Fruit fly (Drosophila melanogaster) whole organism, pupa: ENCODE results near the gene mmy.

Experiments used
- CG10348 ChIP-seq: fragments of 200-800 bp; sonication (Bioruptor generic); IDR thresholded peaks from 2 replicates; pipeline ENCODE4 v1.3.6; 2022; ENCODE audit warnings: missing biosample characterization, missing genetic modification characterization
- CG12605 ChIP-seq: fragments of 200-800 bp; sonication (Bioruptor generic); IDR thresholded peaks from 2 replicates; pipeline ENCODE4 v1.3.6; 2022; ENCODE audit warnings: missing biosample characterization, missing genetic modification characterization
- CG13204 ChIP-seq: fragments of 200-800 bp; sonication (Bioruptor generic); optimal IDR thresholded peaks from 2 replicates; lab custom pipeline; 2018; ENCODE audit warnings: missing biosample characterization, mild to moderate bottlenecking, missing genetic modification characterization, moderate library complexity
- CG14655 ChIP-seq: fragments of 200-800 bp; sonication (Bioruptor generic); optimal IDR thresholded peaks from 3 replicates; lab custom pipeline; 2017; ENCODE audit warnings: mild to moderate bottlenecking, missing biosample characterization, missing genetic modification reagents, missing genetic modification characterization
- CG15710 ChIP-seq: fragments of 200-800 bp; sonication (Bioruptor generic); optimal IDR thresholded peaks from 2 replicates; lab custom pipeline; 2018; ENCODE audit warnings: missing biosample characterization, mild to moderate bottlenecking, missing genetic modification characterization, moderate library complexity
- CG17806 ChIP-seq: fragments of 200-800 bp; sonication (Bioruptor generic); optimal IDR thresholded peaks from 2 replicates; lab custom pipeline; 2018; ENCODE audit warnings: missing biosample characterization, mild to moderate bottlenecking, missing genetic modification characterization, moderate library complexity
- CG32121 ChIP-seq: fragments of 200-800 bp; sonication (Bioruptor generic); IDR thresholded peaks from 2 replicates; pipeline ENCODE4 v1.3.6; 2022; ENCODE audit warnings: missing biosample characterization, missing genetic modification characterization
- CG34367 ChIP-seq: fragments of 200-800 bp; sonication (Bioruptor generic); optimal IDR thresholded peaks from 2 replicates; lab custom pipeline; 2018; ENCODE audit warnings: missing biosample characterization, mild to moderate bottlenecking, missing genetic modification characterization
- CG4496 ChIP-seq: fragments of 200-800 bp; sonication (Bioruptor generic); IDR thresholded peaks from 3 replicates; pipeline ENCODE4 v1.3.6; 2022; ENCODE audit warnings: missing biosample characterization, missing genetic modification characterization
- CG8159 ChIP-seq: fragments of 200-800 bp; sonication (Bioruptor generic); optimal IDR thresholded peaks from 3 replicates; lab custom pipeline; 2018; ENCODE audit warnings: missing biosample characterization, mild to moderate bottlenecking, missing genetic modification characterization, moderate library complexity
- CG8301 ChIP-seq: fragments of 200-800 bp; sonication (Bioruptor generic); optimal IDR thresholded peaks from 2 replicates; lab custom pipeline; 2018; ENCODE audit warnings: missing biosample characterization, mild to moderate bottlenecking, missing genetic modification characterization
- CG9948 ChIP-seq: fragments of 200-800 bp; sonication (Bioruptor generic); optimal IDR thresholded peaks from 2 replicates; lab custom pipeline; 2018; ENCODE audit warnings: missing biosample characterization, mild to moderate bottlenecking, missing genetic modification characterization, moderate library complexity
- D1 ChIP-seq: fragments of 200-800 bp; sonication (Bioruptor generic); optimal IDR thresholded peaks from 2 replicates; lab custom pipeline; 2018; ENCODE audit warnings: missing biosample characterization, mild to moderate bottlenecking, missing genetic modification characterization, moderate library complexity
- EcR ChIP-seq: fragments of 200-800 bp; sonication (Bioruptor generic); optimal IDR thresholded peaks from 3 replicates; lab custom pipeline; 2019; ENCODE audit warnings: missing biosample characterization, missing genetic modification characterization, mild to moderate bottlenecking, moderate library complexity, missing genetic modification reagents
- Ets98B ChIP-seq: fragments of 200-800 bp; sonication (Bioruptor generic); IDR thresholded peaks from 2 replicates; pipeline ENCODE4 v1.3.6; 2022; ENCODE audit warnings: missing biosample characterization, missing genetic modification characterization
- Pif1A ChIP-seq: fragments of 200-800 bp; sonication (Bioruptor generic); optimal IDR thresholded peaks from 3 replicates; lab custom pipeline; 2016; ENCODE audit warnings: missing biosample characterization, missing genetic modification characterization
- Pif1B ChIP-seq: fragments of 200-800 bp; sonication (Bioruptor generic); optimal IDR thresholded peaks from 3 replicates; lab custom pipeline; 2016; ENCODE audit warnings: missing biosample characterization, missing genetic modification characterization
- Snoo ChIP-seq: fragments of 200-800 bp; sonication (Bioruptor generic); optimal IDR thresholded peaks from 3 replicates; lab custom pipeline; 2017; ENCODE audit warnings: missing biosample characterization, mild to moderate bottlenecking, missing genetic modification characterization, inconsistent platforms
- fd96Ca ChIP-seq: fragments of 200-800 bp; sonication (Bioruptor generic); IDR thresholded peaks from 3 replicates; pipeline ENCODE4 v1.3.6; 2022; ENCODE audit warnings: missing biosample characterization, missing genetic modification characterization
- gl ChIP-seq: fragments of 200-800 bp; sonication (Bioruptor generic); optimal IDR thresholded peaks from 2 replicates; lab custom pipeline; 2018; ENCODE audit warnings: missing biosample characterization, mild to moderate bottlenecking, missing genetic modification characterization
- rn ChIP-seq: fragments of 200-800 bp; sonication (Bioruptor generic); IDR thresholded peaks from 2 replicates; pipeline ENCODE4 v1.3.6; 2022; ENCODE audit warnings: missing biosample characterization, missing genetic modification characterization

mmy gene

DNA sequence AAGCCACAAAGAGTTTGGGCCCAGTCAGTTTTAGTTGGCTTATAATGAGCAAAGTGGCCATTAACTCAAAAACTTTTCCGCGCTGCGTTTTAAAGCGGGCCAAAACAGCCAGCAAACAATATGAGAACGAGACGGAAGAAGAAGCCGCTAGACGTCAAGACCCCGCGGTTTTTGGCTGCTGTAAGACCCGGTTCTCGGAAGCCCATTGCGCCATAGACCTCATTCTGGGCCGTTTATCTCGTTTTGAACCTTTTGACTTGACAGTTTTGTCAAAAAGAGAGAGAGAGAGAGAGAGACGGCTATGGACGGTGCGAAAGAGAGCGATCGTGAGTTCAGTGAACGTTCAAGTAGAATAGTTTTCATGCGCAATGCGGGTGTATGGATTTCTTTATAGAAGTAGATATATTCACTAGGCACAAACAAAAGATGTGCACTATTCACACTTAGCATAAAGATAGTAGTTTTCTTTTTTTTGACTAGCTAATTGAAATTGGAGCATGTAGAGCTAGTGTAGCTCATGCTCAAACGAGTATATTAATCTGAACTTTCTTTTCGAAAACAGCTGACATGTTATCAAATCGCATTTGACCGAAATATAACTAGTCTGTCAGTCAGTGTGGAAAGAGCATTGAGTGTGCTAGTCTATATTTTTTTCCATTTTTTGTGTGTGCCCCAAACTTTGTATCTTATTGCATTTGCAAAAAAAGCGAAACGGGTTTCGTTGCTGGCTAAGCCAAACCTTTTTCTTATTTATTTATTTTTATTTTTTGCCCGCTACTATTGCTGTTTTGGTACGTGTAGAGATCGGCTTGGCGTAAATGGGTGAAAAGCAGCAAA lies 29.4 kb upstream of the mmy start:
- TF ChIP-seq rn (GFP tag; lab: Robert Waterston, UW) = 0 out of 2 replicates have a peak, but pooled peaks have one; percentile 8
- TF ChIP-seq EcR = peak; percentile 31
- peak; percentile 65; the same call in 1 of the 2 replicates for TF ChIP-seq CG12605 (GFP tag; lab: Robert Waterston, UW)
- TF ChIP-seq Ets98B (GFP tag; lab: Robert Waterston, UW) = peak; percentile 37; the same call in 1 of the 2 replicates
- TF ChIP-seq fd96Ca (GFP tag; lab: Robert Waterston, UW) = peak; percentile 50; the same call in 1 of the 3 replicates
- TF ChIP-seq D1 (tag; lab: Kevin White, UChicago) = no peak

- TF ChIP-seq CG14655 (GFP tag; lab: Kevin White, UChicago) (no peak), CG9948 (tag; lab: Kevin White, UChicago) (no peak), CG4496 (GFP tag; lab: Robert Waterston, UW) (no peak), Ets98B (GFP tag; lab: Robert Waterston, UW) (no peak), CG8159 (no peak), Pif1B (no peak), CG34367 (tag; lab: Kevin White, UChicago) (no peak), CG17806 (no peak), CG8301 (tag; lab: Kevin White, UChicago) (no peak), Snoo (tag; lab: Kevin White, UChicago) (no peak), CG12605 (GFP tag; lab: Robert Waterston, UW) (no peak), Pif1A (GFP tag; lab: Kevin White, UChicago) (no peak), D1 (tag; lab: Kevin White, UChicago) (no peak), fd96Ca (GFP tag; lab: Robert Waterston, UW) (no peak), gl (tag; lab: Kevin White, UChicago) (no peak), EcR (no peak), CG13204 (no peak), CG32121 (GFP tag; lab: Robert Waterston, UW) (no peak), rn (GFP tag; lab: Robert Waterston, UW) (no peak), CG15710 (no peak)
These were observed 27.1 kb upstream of the mmy start for dm6 chr2L:6500648-6501325.

dm6 chr2L:6498448-6498847 lies 24.7 kb upstream of the mmy start, which contains the start of gene CG31637:
TSS of gene CG31637 (plus strand) at chr2L:6498647.
- TF ChIP-seq gl (tag; lab: Kevin White, UChicago) (no peak), Ets98B (GFP tag; lab: Robert Waterston, UW) (peak; percentile 36), Snoo (tag; lab: Kevin White, UChicago) (no peak), CG12605 (GFP tag; lab: Robert Waterston, UW) (peak; percentile 12; the same call in 1 of the 2 replicates), EcR (peak; percentile 22)

- TF ChIP-seq CG9948 (tag; lab: Kevin White, UChicago) (no peak), CG17806 (no peak), CG14655 (GFP tag; lab: Kevin White, UChicago) (no peak), Pif1A (GFP tag; lab: Kevin White, UChicago) (no peak), CG15710 (no peak), EcR (no peak), gl (tag; lab: Kevin White, UChicago) (no peak), CG32121 (GFP tag; lab: Robert Waterston, UW) (no peak), CG34367 (tag; lab: Kevin White, UChicago) (no peak), CG4496 (GFP tag; lab: Robert Waterston, UW) (no peak), D1 (tag; lab: Kevin White, UChicago) (no peak), Snoo (tag; lab: Kevin White, UChicago) (no peak), CG8301 (tag; lab: Kevin White, UChicago) (no peak), CG13204 (no peak)
- TF ChIP-seq, all 21 proteins: peak for 0
These were observed 23.0 kb upstream of the mmy start, which contains the start of gene CG9550 for dm6 chr2L:6496753-6497152. TSS of gene CG9550 (plus strand) at chr2L:6497053.

- TF ChIP-seq Ets98B (GFP tag; lab: Robert Waterston, UW) = peak; percentile 65; the same call in 1 of the 2 replicates
- peak; percentile 4 for TF ChIP-seq EcR
- TF ChIP-seq Snoo (tag; lab: Kevin White, UChicago) = peak; percentile 30
- no peak for TF ChIP-seq rn (GFP tag; lab: Robert Waterston, UW)
- TF ChIP-seq CG4496 (GFP tag; lab: Robert Waterston, UW) = 0 out of 3 replicates have a peak, but pooled peaks have one; percentile 24
- TF ChIP-seq CG12605 (GFP tag; lab: Robert Waterston, UW) = peak; percentile 50
- TF ChIP-seq Pif1B = no peak
These were observed 20.7 kb upstream of the mmy start, which contains the start of gene CG9547 for dm6 chr2L:6494405-6494816. TSS of gene CG9547 (minus strand) at chr2L:6494532.

dm6 chr2L:6490783-6491249 lies 17.1 kb upstream of the mmy start, which contains the start of the genes Phf5a and CG31638:
TSS of gene Phf5a (minus strand) at chr2L:6490843.
TSS of gene CG31638 (plus strand) at chr2L:6491061.
- TF ChIP-seq CG34367 (tag; lab: Kevin White, UChicago) (peak; percentile 71), CG14655 (GFP tag; lab: Kevin White, UChicago) (no peak), CG17806 (peak; percentile 95), Pif1B (no peak), CG9948 (tag; lab: Kevin White, UChicago) (peak; percentile 93), CG13204 (no peak), Ets98B (GFP tag; lab: Robert Waterston, UW) (peak; percentile 95), fd96Ca (GFP tag; lab: Robert Waterston, UW) (peak; percentile 93), Snoo (tag; lab: Kevin White, UChicago) (peak; percentile 84), CG8159 (peak; percentile 92), CG15710 (peak; percentile 94), CG32121 (GFP tag; lab: Robert Waterston, UW) (peak; percentile 96), D1 (tag; lab: Kevin White, UChicago) (no peak), CG12605 (GFP tag; lab: Robert Waterston, UW) (no peak), CG4496 (GFP tag; lab: Robert Waterston, UW) (peak; percentile 94), CG8301 (tag; lab: Kevin White, UChicago) (peak; percentile 85), rn (GFP tag; lab: Robert Waterston, UW) (peak; percentile 94), Pif1A (GFP tag; lab: Kevin White, UChicago) (no peak), CG10348 (GFP tag; lab: Robert Waterston, UW) (no peak), EcR (peak; percentile 16), gl (tag; lab: Kevin White, UChicago) (peak; percentile 73)
